Worm (Caenorhabditis elegans): Measurements from ENCODE around the gene nfu-1.

Gene nfu-1

ce11 chrIV:10380626-10381025, 6.6 kb upstream of the nfu-1 start:
- no peak for TF ChIP-seq madf-2 (tag; optimal IDR thresholded peaks at IDR 0.05)
- peak; percentile 4 for TF ChIP-seq ets-4 (tag; optimal IDR thresholded peaks at IDR 0.05)
- no peak for TF ChIP-seq che-1 (tag; optimal IDR thresholded peaks at IDR 0.05)
- peak; percentile 2 for TF ChIP-seq ceh-2 (tag; optimal IDR thresholded peaks at IDR 0.05)
- TF ChIP-seq fkh-10 (GFP tag; optimal IDR thresholded peaks at IDR 0.05), result no peak
- peak; percentile 93 for TF ChIP-seq ceh-48 (tag; optimal IDR thresholded peaks at IDR 0.05)
- no peak for TF ChIP-seq hlh-8 (tag; optimal IDR thresholded peaks at IDR 0.05)
- peak; percentile 71 for TF ChIP-seq rnt-1 (tag; optimal IDR thresholded peaks at IDR 0.05)
- peak; percentile 7 for TF ChIP-seq elt-2 (tag; optimal IDR thresholded peaks at IDR 0.05)
- no peak for TF ChIP-seq pha-2 (tag; optimal IDR thresholded peaks at IDR 0.05)
- peak; percentile 48 for TF ChIP-seq nfya-1 (tag; optimal IDR thresholded peaks at IDR 0.05)
- TF ChIP-seq tbx-7 (tag; optimal IDR thresholded peaks at IDR 0.05), result no peak
- peak; percentile 49 for TF ChIP-seq unc-55 (GFP tag; optimal IDR thresholded peaks at IDR 0.05)
- no peak for TF ChIP-seq hlh-6 (tag; optimal IDR thresholded peaks at IDR 0.05)
- TF ChIP-seq unc-42 (tag; optimal IDR thresholded peaks at IDR 0.05), result peak; percentile 41
- TF ChIP-seq ceh-31 (tag; optimal IDR thresholded peaks at IDR 0.05), result peak; percentile 57
- TF ChIP-seq hlh-30 (tag; optimal IDR thresholded peaks at IDR 0.05; ENCODE audit: insufficient read depth), result peak; percentile 98
- TF ChIP-seq ceh-34 (tag; optimal IDR thresholded peaks at IDR 0.05), result peak; percentile 80
- no peak for TF ChIP-seq ttx-3 (tag; optimal IDR thresholded peaks at IDR 0.05)
- TF ChIP-seq tbx-2 (tag; optimal IDR thresholded peaks at IDR 0.05), result peak; percentile 24
- no peak for TF ChIP-seq ceh-18 (tag; optimal IDR thresholded peaks at IDR 0.05)
- peak; percentile 39 for TF ChIP-seq ref-2 (tag; optimal IDR thresholded peaks at IDR 0.05)
- no peak for TF ChIP-seq unc-86 (tag; optimal IDR thresholded peaks at IDR 0.05)

DNA sequence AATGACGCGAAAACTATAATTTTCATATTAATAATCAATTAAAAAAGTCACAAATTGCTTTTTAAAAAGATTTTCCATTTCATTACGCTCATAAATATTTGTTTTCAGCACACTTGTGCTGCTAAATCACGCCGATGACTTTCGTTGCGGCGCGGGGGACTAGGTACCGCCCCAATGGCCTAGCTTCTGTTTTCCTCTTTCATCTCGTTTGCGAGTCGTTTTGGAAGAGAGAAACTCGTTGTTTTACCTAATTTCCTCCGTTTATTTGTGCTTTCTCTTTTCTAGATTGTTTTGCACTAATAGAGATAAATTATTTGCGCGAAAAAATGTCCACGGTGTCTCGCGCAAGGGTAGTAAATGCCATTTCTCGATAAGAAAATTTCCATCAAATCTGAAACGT, 6.2 kb upstream of the nfu-1 start:
- TF ChIP-seq unc-55 (GFP tag; optimal IDR thresholded peaks at IDR 0.05), result no peak
- no peak for TF ChIP-seq sox-2 (GFP tag; IDR thresholded peaks at IDR 0.05)
- no peak for TF ChIP-seq dmd-4 (tag; optimal IDR thresholded peaks at IDR 0.05; ENCODE audit: borderline replicate concordance)

ce11 chrIV:10382894-10383293, 4.3 kb upstream of the nfu-1 start:
- TF ChIP-seq K02D7.2 (tag; optimal IDR thresholded peaks at IDR 0.05) (no peak), fkh-6 (tag; optimal IDR thresholded peaks at IDR 0.05) (no peak), Y22D7AL.16 (tag; optimal IDR thresholded peaks at IDR 0.05) (no peak), hlh-15 (tag; optimal IDR thresholded peaks at IDR 0.05) (no peak), pros-1 (tag; optimal IDR thresholded peaks at IDR 0.05) (no peak), ceh-18 (tag; optimal IDR thresholded peaks at IDR 0.05) (no peak), lim-6 (tag; optimal IDR thresholded peaks at IDR 0.05) (no peak), che-1 (tag; optimal IDR thresholded peaks at IDR 0.05) (no peak), ceh-6 (GFP tag; optimal IDR thresholded peaks at IDR 0.05) (no peak), rnt-1 (tag; optimal IDR thresholded peaks at IDR 0.05) (no peak), hlh-13 (GFP tag; optimal IDR thresholded peaks at IDR 0.05) (no peak)

- TF ChIP-seq ceh-6 (GFP tag; optimal IDR thresholded peaks at IDR 0.05) (no peak), elt-2 (tag; optimal IDR thresholded peaks at IDR 0.05) (peak; percentile 55)
These were observed 1.1 kb downstream of the nfu-1 start, which contains the start of gene R10H10.3 for ce11 chrIV:10388263-10388662. Gene R10H10.3, plus strand, starts transcription at chrIV:10388505.

ce11 chrIV:10391827-10392226, 4.6 kb downstream of the nfu-1 start, which contains the start of gene spe-26:
Gene spe-26, minus strand, starts transcription at chrIV:10391927.
- TF ChIP-seq unc-55 (GFP tag; optimal IDR thresholded peaks at IDR 0.05) (no peak), pros-1 (tag; optimal IDR thresholded peaks at IDR 0.05) (no peak), dve-1 (tag; optimal IDR thresholded peaks at IDR 0.05) (no peak), C08G9.2 (tag; optimal IDR thresholded peaks at IDR 0.05) (no peak), unc-3 (GFP tag; conservative IDR thresholded peaks at IDR 0.05) (no peak), unc-3 (tag; optimal IDR thresholded peaks at IDR 0.05) (no peak), ceh-9 (tag; optimal IDR thresholded peaks at IDR 0.05) (no peak), syd-9 (tag; optimal IDR thresholded peaks at IDR 0.05) (no peak), F13H6.1 (tag; optimal IDR thresholded peaks at IDR 0.05) (no peak), fkh-10 (GFP tag; optimal IDR thresholded peaks at IDR 0.05) (no peak), nhr-11 (tag; optimal IDR thresholded peaks at IDR 0.05) (no peak), ets-4 (tag; optimal IDR thresholded peaks at IDR 0.05) (no peak), sox-4 (tag; optimal IDR thresholded peaks at IDR 0.05) (no peak), lim-6 (tag; optimal IDR thresholded peaks at IDR 0.05) (no peak), ceh-48 (tag; optimal IDR thresholded peaks at IDR 0.05) (no peak), K09A11.1 (tag; optimal IDR thresholded peaks at IDR 0.05; ENCODE audit: insufficient read depth) (no peak), npax-4 (tag; optimal IDR thresholded peaks at IDR 0.05) (no peak), pax-1 (tag; optimal IDR thresholded peaks at IDR 0.05) (no peak), ahr-1 (tag; optimal IDR thresholded peaks at IDR 0.05) (no peak), Y22D7AL.16 (tag; optimal IDR thresholded peaks at IDR 0.05) (no peak)

All from whole organism, late embryonic.